Worm (Caenorhabditis elegans) whole organism, L4/young adult: ENCODE data around the gene hacd-1.

ENCODE experiments used
- W03F9.2 ChIP-seq: fragments of 150-350 bp; optimal IDR thresholded peaks from 2 replicates; lab custom pipeline; 2014; ENCODE audit warnings: missing biosample characterization, missing genetic modification characterization
- dao-5 ChIP-seq: sonication (generic microtip); optimal IDR thresholded peaks from 2 replicates; lab custom pipeline; 2016; ENCODE audit warnings: missing genotype, missing genetic modification characterization, moderate library complexity, missing compliant biosample characterization
- him-1 ChIP-seq: sonication (generic microtip); optimal IDR thresholded peaks from 2 replicates; lab custom pipeline; 2016; ENCODE audit warnings: missing genotype, missing genetic modification reagents, missing genetic modification characterization, missing compliant biosample characterization

Gene hacd-1

ce11 chrV:1438205-1438604 lies 22.0 kb upstream of the hacd-1 start:
- TF ChIP-seq him-1 (tag; lab: Kevin White, UChicago) (no peak), dao-5 (tag; lab: Kevin White, UChicago) (no peak), W03F9.2 (tag; lab: Kevin White, UChicago) (no peak)

DNA sequence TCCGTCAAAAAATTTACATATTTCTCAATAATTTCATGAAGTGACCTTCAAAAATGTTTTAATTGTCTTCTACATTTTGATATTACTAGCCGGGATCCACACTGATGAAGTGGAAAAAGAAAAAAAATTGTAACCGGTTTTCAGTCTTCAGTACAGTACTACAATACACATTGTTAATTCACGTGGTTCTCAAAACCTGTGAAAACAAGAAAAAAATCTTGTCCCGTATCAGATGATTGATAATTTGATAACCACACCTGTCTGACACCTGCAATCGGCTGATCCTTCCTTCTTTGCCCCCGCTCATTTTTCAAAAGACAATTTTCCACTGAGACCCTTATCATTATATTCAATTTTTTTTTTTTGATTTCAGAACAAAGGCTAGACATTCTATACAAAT lies 21.3 kb upstream of the hacd-1 start, which contains the start of gene R09B5.11:
Gene R09B5.11 (plus strand): TSS at position 374 of the 400 bp plus-strand sequence.
- TF ChIP-seq dao-5 (tag; lab: Kevin White, UChicago) (no peak), W03F9.2 (tag; lab: Kevin White, UChicago) (no peak), him-1 (tag; lab: Kevin White, UChicago) (no peak)

ce11 chrV:1442042-1442441 lies 18.1 kb upstream of the hacd-1 start, which contains the start of gene cnc-11:
Gene cnc-11 (plus strand): TSS chrV:1442342.
- TF ChIP-seq W03F9.2 (tag; lab: Kevin White, UChicago) (no peak), dao-5 (tag; lab: Kevin White, UChicago) (no peak), him-1 (tag; lab: Kevin White, UChicago) (no peak)

ce11 chrV:1444180-1444579 lies 16.0 kb upstream of the hacd-1 start, which contains the start of gene cnc-1:
Gene cnc-1 (minus strand): TSS chrV:1444280.
- TF ChIP-seq him-1 (tag; lab: Kevin White, UChicago) (no peak), dao-5 (tag; lab: Kevin White, UChicago) (no peak), W03F9.2 (tag; lab: Kevin White, UChicago) (no peak)

DNA sequence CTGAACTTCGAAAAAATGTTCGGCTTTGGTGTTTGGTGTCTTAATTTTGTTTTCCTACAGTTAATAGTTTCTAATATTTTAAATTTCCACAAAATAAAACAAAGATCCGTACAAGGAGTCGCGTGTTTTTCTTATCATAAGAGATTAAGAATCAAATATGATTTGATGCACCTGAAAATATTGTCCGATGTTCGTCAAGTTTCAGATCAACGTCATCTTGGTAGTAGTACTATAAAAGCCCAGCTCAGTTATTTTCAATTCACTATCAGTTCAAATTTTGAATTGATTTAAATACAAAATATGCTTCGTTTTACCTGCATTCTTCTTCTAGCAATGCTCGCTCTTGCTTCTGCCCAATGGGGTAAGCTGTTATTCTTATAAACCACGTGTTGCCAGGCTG lies 15.1 kb upstream of the hacd-1 start, which contains the start of gene cnc-5:
Gene cnc-5 (plus strand): TSS at position 301 of the 400 bp plus-strand sequence.
- TF ChIP-seq him-1 (tag; lab: Kevin White, UChicago) (no peak), dao-5 (tag; lab: Kevin White, UChicago) (no peak), W03F9.2 (tag; lab: Kevin White, UChicago) (no peak)

DNA sequence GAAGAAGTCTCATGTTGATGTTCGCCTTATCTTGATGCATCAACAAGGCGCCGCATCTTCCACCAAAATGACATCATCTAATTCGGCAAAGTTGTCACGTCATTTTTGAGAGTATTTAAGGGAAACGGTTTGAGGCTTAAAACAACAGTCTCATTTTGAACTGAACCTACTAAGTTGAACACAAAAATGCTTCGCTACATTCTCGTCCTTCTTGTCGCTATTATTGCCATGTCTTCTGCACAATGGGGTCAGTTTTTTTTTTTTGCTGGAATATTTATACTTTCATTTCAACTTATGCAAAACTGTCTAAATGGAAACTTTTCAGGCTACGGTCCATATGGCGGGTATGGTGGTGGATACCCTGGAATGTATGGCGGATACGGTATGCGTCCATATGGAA lies 13.1 kb upstream of the hacd-1 start, which contains the start of gene cnc-4:
Gene cnc-4 (plus strand): TSS at position 117 of the 400 bp plus-strand sequence.
- TF ChIP-seq him-1 (tag; lab: Kevin White, UChicago) = no peak
- no peak for TF ChIP-seq W03F9.2 (tag; lab: Kevin White, UChicago)
- no peak for TF ChIP-seq dao-5 (tag; lab: Kevin White, UChicago)

DNA sequence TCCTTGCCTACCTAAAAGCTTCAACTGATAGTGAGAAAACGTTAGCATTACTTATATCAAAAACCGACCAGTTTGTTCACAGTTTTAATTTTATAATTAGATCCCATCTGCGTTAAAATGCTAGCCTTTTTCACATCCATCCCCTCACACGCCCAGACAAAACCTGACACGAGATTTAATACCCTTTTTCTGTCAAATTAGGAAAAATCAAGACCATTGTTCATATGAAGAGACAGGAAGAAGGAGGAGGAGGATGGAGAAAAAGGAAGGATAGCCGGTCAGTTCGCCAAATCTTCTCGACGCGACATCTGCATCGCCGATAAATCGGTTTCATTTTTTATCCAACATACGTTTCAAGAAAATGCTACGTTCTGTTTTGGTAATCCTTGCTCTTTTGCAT lies 12.4 kb upstream of the hacd-1 start, which contains the start of gene cnc-3:
Gene cnc-3 (plus strand): TSS at position 281 of the 400 bp plus-strand sequence.
- no peak for TF ChIP-seq dao-5 (tag; lab: Kevin White, UChicago)
- TF ChIP-seq W03F9.2 (tag; lab: Kevin White, UChicago) = no peak

DNA sequence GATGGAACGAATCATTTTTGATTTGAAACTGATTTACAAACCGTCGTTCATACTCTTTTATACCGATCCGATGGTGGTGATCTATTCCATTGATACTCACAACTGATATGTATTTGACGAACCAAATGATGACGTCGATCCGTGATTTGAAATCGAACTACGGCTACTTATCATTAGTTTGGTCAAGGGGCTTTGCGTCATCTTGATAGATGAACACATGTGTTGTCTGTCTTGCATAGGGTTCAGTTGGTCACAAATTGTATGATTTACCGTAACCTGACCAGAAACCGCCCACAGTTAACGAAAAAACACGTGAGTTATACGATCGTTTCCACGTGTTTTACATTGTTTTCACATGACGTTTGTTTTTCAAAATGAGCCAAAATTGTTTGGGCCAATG lies 10.0 kb upstream of the hacd-1 start, which contains the start of gene cnc-2:
Gene cnc-2 (minus strand): TSS at position 24 of the 400 bp plus-strand sequence.
- TF ChIP-seq him-1 (tag; lab: Kevin White, UChicago) (no peak), dao-5 (tag; lab: Kevin White, UChicago) (no peak), W03F9.2 (tag; lab: Kevin White, UChicago) (no peak)

DNA sequence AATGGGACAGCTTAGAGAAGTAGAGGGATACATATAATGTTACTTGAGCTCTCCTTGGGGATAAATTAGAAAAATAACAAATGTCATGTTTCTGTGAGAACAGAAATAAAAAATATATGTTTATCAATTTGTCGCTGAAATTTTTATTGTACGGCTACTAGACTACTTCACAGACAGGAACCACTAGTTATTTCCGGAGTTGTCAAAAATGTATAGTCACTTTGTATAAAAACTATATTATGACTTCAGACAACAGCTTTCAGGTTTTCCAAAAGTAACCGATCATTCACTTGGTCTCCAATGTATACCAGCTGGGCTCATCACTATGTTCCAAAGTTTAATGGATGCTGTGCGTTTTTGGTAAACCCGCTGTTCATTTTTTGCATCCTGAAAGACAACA lies 8.8 kb upstream of the hacd-1 start, which contains the start of gene srj-23:
Gene srj-23 (plus strand): TSS at position 301 of the 400 bp plus-strand sequence.
- TF ChIP-seq W03F9.2 (tag; lab: Kevin White, UChicago) (no peak), dao-5 (tag; lab: Kevin White, UChicago) (no peak), him-1 (tag; lab: Kevin White, UChicago) (no peak)

- TF ChIP-seq W03F9.2 (tag; lab: Kevin White, UChicago) (no peak), dao-5 (tag; lab: Kevin White, UChicago) (no peak), him-1 (tag; lab: Kevin White, UChicago) (no peak)
Observed at ce11 chrV:1454762-1455161, 5.4 kb upstream of the hacd-1 start, which contains the start of gene chil-14. Gene chil-14 (plus strand): TSS chrV:1455062.

DNA sequence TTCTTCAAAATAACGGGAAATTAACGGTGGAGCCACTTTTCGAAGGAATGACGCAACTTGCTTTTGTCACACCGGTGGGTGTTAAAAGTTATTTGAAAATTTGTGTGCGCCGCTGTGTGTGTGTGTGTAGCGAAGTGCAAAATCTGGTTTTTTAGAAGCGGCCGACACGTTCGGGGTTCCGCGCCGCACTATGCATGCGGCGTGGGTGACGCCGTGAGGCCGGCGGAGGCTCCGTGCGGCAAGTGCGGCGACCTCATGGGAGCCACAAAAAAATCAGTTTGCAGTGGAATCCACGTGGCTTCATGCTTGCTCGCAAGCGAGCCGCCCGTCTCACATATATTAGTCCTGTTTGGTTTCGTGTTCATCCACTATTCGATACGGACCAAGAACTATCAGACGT lies 4.9 kb upstream of the hacd-1 start:
- TF ChIP-seq dao-5 (tag; lab: Kevin White, UChicago) = no peak
- TF ChIP-seq him-1 (tag; lab: Kevin White, UChicago) = no peak
- TF ChIP-seq W03F9.2 (tag; lab: Kevin White, UChicago) = no peak

DNA sequence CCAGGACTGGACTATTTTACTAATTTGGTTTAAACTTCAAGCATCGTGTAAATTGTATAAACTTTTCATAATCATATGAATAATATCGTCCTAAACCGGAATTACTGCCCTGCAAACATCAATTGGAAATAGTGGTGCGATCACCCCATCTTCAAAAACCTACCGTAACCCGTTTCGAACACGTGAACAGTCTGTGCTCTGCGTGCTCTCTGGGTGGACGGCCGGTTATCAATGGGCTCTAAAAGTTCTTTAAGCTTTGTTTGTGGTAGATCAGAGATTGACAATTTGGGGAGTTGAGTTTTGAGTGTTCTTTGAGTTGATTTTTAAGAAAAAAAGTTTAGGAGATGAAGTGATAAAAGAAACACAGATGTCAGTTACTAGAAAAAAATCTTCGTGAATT lies 3.6 kb upstream of the hacd-1 start:
- no peak for TF ChIP-seq dao-5 (tag; lab: Kevin White, UChicago)
- TF ChIP-seq W03F9.2 (tag; lab: Kevin White, UChicago) = no peak
- TF ChIP-seq him-1 (tag; lab: Kevin White, UChicago) = no peak

DNA sequence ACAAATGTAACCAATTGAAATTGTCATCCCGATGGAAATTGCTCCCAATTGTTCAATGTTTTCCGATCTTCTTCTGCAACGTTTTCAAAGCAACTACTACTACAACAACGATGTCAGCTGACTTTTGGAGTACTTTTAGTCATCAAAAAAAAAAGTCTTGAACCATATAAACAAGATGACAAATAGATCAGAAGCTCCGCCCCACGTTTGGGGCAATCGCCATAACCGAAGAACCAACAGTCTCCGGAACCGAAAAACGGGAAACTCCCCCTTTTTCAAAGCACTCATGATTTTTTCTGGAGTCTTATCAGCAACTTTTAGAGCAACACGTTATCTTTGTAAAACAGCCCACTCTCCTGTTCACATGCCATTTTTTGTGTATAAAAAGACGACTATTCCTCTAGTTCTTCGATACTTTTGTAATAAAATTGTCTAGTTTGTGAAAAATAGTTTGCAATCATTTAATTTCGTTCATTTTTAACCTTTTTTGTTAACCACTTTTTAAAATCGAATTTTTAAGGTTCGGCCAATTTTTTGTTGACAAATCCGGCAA lies 719 bp upstream of the hacd-1 start:
- TF ChIP-seq him-1 (tag; lab: Kevin White, UChicago) = no peak
- TF ChIP-seq dao-5 (tag; lab: Kevin White, UChicago) = no peak
- TF ChIP-seq W03F9.2 (tag; lab: Kevin White, UChicago) = no peak
